Fruit fly (Drosophila melanogaster): ENCODE results near the gene CG1582.

Gene CG1582

DNA sequence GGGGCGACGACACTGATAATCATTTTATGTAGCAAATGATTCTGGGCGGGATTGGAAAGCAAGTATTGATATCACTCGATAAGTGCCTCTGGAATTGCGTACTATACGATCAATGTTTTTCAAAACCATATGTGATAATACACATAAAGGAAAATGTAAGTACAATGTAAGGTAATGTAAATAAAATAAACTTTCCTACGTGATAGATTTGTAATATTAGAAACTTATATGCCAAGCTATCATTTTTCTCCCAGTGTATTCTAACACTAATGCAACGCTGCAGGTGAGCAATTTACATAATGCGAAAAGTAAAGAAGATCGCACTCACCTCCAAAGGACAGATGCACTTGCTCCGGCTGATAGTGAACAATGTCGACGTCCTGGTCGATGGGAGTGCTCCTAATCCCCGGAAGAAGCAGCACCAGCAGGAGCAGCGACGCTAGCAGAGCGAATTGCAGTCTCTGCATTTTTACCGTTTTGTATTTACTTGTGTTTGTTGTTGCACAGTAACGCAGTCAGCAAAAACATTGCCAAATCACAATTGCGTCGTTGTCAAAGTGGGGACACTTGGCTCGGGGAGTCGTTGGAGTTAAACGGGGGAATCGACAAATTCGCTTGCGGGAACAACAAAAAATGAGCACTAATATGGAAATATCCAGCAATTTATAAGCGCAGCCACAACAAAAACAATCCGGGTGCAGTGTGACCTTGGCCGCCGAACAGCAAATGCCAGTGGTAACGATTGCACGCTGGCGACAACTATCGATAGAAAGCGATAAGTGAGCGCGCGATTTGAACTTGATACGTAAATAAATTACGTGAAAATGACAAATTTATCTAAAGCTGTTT lies 21.8 kb downstream of the CG1582 start, which contains the start of gene CG1637 (continued):
- TF ChIP-seq CG15696 (tag; optimal IDR thresholded peaks at IDR 0.05) (no peak), gro (GFP tag; optimal IDR thresholded peaks at IDR 0.05) (no peak), ara (GFP tag; IDR thresholded peaks at IDR 0.05) (no peak), Lim3 (GFP tag; IDR thresholded peaks at IDR 0.05) (no peak), Doc3 (GFP tag; IDR thresholded peaks at IDR 0.05; ENCODE audit: partially characterized antibody) (peak; percentile 32; the same call in 1 of the 3 replicates), ab (GFP tag; optimal IDR thresholded peaks at IDR 0.05) (no peak), Sry-β (GFP tag; optimal IDR thresholded peaks at IDR 0.05) (peak; percentile 62), seq (GFP tag; IDR thresholded peaks at IDR 0.05) (no peak), CG17385 (GFP tag; optimal IDR thresholded peaks at IDR 0.05) (no peak), CG14441 (GFP tag; IDR thresholded peaks at IDR 0.05) (no peak), CG1233 (GFP tag; optimal IDR thresholded peaks at IDR 0.05) (no peak), chm (GFP tag; IDR thresholded peaks at IDR 0.05) (no peak), CG7839 (tag; optimal IDR thresholded peaks at IDR 0.05) (no peak), CG15011 (GFP tag; optimal IDR thresholded peaks at IDR 0.05) (no peak), inv (GFP tag; IDR thresholded peaks at IDR 0.05; ENCODE audit: partially characterized antibody) (peak; percentile 45), chinmo (GFP tag; IDR thresholded peaks at IDR 0.05; ENCODE audit: partially characterized antibody) (peak; percentile 86; the same call in 3 of the 4 replicates), pb (GFP tag; optimal IDR thresholded peaks at IDR 0.05) (no peak), sens-2 (GFP tag; IDR thresholded peaks at IDR 0.05) (no peak), twi (tag; optimal IDR thresholded peaks at IDR 0.05) (no peak), ato (GFP tag; IDR thresholded peaks at IDR 0.05; ENCODE audit: partially characterized antibody) (peak; percentile 39), CG4328 (GFP tag; optimal IDR thresholded peaks at IDR 0.05) (no peak), NC2β (GFP tag; optimal IDR thresholded peaks at IDR 0.05) (no peak), CG4820 (GFP tag; optimal IDR thresholded peaks at IDR 0.05) (no peak), Chrac-16 (GFP tag; optimal IDR thresholded peaks at IDR 0.05) (no peak), trem (tag; optimal IDR thresholded peaks at IDR 0.05) (peak; percentile 35), CG17186 (GFP tag; optimal IDR thresholded peaks at IDR 0.05) (peak; percentile 35), Sry-δ (GFP tag; optimal IDR thresholded peaks at IDR 0.05) (peak; percentile 64), Dref (GFP tag; IDR thresholded peaks at IDR 0.05) (peak; percentile 80), crol (GFP tag; IDR thresholded peaks at IDR 0.05) (no peak), sug (tag; optimal IDR thresholded peaks at IDR 0.05) (no peak), klu (GFP tag; IDR thresholded peaks at IDR 0.05) (no peak), corto (GFP tag; optimal IDR thresholded peaks at IDR 0.05) (no peak), tna (GFP tag; IDR thresholded peaks at IDR 0.05; ENCODE audit: partially characterized antibody) (0 out of 2 replicates have a peak, but pooled peaks have one; percentile 33), CG43689 (GFP tag; IDR thresholded peaks at IDR 0.05) (no peak), Camta (GFP tag; optimal IDR thresholded peaks at IDR 0.05) (no peak), Scr (GFP tag; IDR thresholded peaks at IDR 0.05; ENCODE audit: partially characterized antibody) (peak; percentile 76), tio (GFP tag; optimal IDR thresholded peaks at IDR 0.05) (no peak), Xrp1 (GFP tag; IDR thresholded peaks at IDR 0.05) (no peak), Bteb2 (GFP tag; optimal IDR thresholded peaks at IDR 0.05) (no peak), CG1647 (GFP tag; optimal IDR thresholded peaks at IDR 0.05) (no peak), CG17912 (GFP tag; optimal IDR thresholded peaks at IDR 0.05) (no peak), CHES-1-like (GFP tag; optimal IDR thresholded peaks at IDR 0.05) (no peak), CG31388 (GFP tag; optimal IDR thresholded peaks at IDR 0.05) (no peak), nom (GFP tag; optimal IDR thresholded peaks at IDR 0.05) (no peak), emc (GFP tag; optimal IDR thresholded peaks at IDR 0.05) (no peak), CG7372 (GFP tag; IDR thresholded peaks at IDR 0.05) (no peak), CG13775 (GFP tag; optimal IDR thresholded peaks at IDR 0.05) (no peak), slp2 (GFP tag; optimal IDR thresholded peaks at IDR 0.05) (no peak), CG4617 (GFP tag; optimal IDR thresholded peaks at IDR 0.05; ENCODE audit: borderline replicate concordance) (peak; percentile 73), CG1792 (GFP tag; optimal IDR thresholded peaks at IDR 0.05) (no peak)

Measured in whole organism, embryonic.